Fruit fly (Drosophila melanogaster) whole organism, pupa: Measurements from ENCODE around the gene pyd.
A peak's percentile ranks its signal among the peaks of the same experiment; 100 is the strongest.

ENCODE experiments used
- CG14655 ChIP-seq: fragments of 200-800 bp; sonication (Bioruptor generic); optimal IDR thresholded peaks from 3 replicates; lab custom pipeline; 2017; ENCODE audit warnings: mild to moderate bottlenecking, missing biosample characterization, missing genetic modification reagents, missing genetic modification characterization
- CG17806 ChIP-seq: fragments of 200-800 bp; sonication (Bioruptor generic); optimal IDR thresholded peaks from 2 replicates; lab custom pipeline; 2018; ENCODE audit warnings: missing biosample characterization, mild to moderate bottlenecking, missing genetic modification characterization, moderate library complexity
- CG32121 ChIP-seq: fragments of 200-800 bp; sonication (Bioruptor generic); IDR thresholded peaks from 2 replicates; pipeline ENCODE4 v1.3.6; 2022; ENCODE audit warnings: missing biosample characterization, missing genetic modification characterization
- CG34367 ChIP-seq: fragments of 200-800 bp; sonication (Bioruptor generic); optimal IDR thresholded peaks from 2 replicates; lab custom pipeline; 2018; ENCODE audit warnings: missing biosample characterization, mild to moderate bottlenecking, missing genetic modification characterization
- CG9948 ChIP-seq: fragments of 200-800 bp; sonication (Bioruptor generic); optimal IDR thresholded peaks from 2 replicates; lab custom pipeline; 2018; ENCODE audit warnings: missing biosample characterization, mild to moderate bottlenecking, missing genetic modification characterization, moderate library complexity
- D1 ChIP-seq: fragments of 200-800 bp; sonication (Bioruptor generic); optimal IDR thresholded peaks from 2 replicates; lab custom pipeline; 2018; ENCODE audit warnings: missing biosample characterization, mild to moderate bottlenecking, missing genetic modification characterization, moderate library complexity
- EcR ChIP-seq: fragments of 200-800 bp; sonication (Bioruptor generic); optimal IDR thresholded peaks from 3 replicates; lab custom pipeline; 2019; ENCODE audit warnings: missing biosample characterization, missing genetic modification characterization, mild to moderate bottlenecking, moderate library complexity, missing genetic modification reagents
- Pif1A ChIP-seq: fragments of 200-800 bp; sonication (Bioruptor generic); optimal IDR thresholded peaks from 3 replicates; lab custom pipeline; 2016; ENCODE audit warnings: missing biosample characterization, missing genetic modification characterization
- Snoo ChIP-seq: fragments of 200-800 bp; sonication (Bioruptor generic); optimal IDR thresholded peaks from 3 replicates; lab custom pipeline; 2017; ENCODE audit warnings: missing biosample characterization, mild to moderate bottlenecking, missing genetic modification characterization, inconsistent platforms
- fd96Ca ChIP-seq: fragments of 200-800 bp; sonication (Bioruptor generic); IDR thresholded peaks from 3 replicates; pipeline ENCODE4 v1.3.6; 2022; ENCODE audit warnings: missing biosample characterization, missing genetic modification characterization
- rn ChIP-seq: fragments of 200-800 bp; sonication (Bioruptor generic); IDR thresholded peaks from 2 replicates; pipeline ENCODE4 v1.3.6; 2022; ENCODE audit warnings: missing biosample characterization, missing genetic modification characterization

dm6 chr3R:8932741-8933140 is 1.0 kb upstream of the pyd start:
- TF ChIP-seq CG17806 (tag; lab: Kevin White, UChicago) (peak; percentile 54), rn (GFP tag; lab: Robert Waterston, UW) (no peak), CG32121 (GFP tag; lab: Robert Waterston, UW) (no peak), Snoo (no peak), CG34367 (tag; lab: Kevin White, UChicago) (peak; percentile 53), Pif1A (GFP tag; lab: Kevin White, UChicago) (peak; percentile 25), EcR (no peak), D1 (tag; lab: Kevin White, UChicago) (no peak), fd96Ca (GFP tag; lab: Robert Waterston, UW) (peak; percentile 36; the same call in 1 of the 3 replicates), CG14655 (GFP tag; lab: Kevin White, UChicago) (peak; percentile 37), CG9948 (tag; lab: Kevin White, UChicago) (peak; percentile 41)
